Worm (Caenorhabditis elegans) whole organism, mixed stage, embryonic: ENCODE results near the gene F53B7.7.

Experiments
- elt-1 ChIP-seq: sonication (generic microtip); optimal IDR thresholded peaks from 2 replicates; lab custom pipeline; 2017; ENCODE audit warnings: missing genetic modification characterization, mild to moderate bottlenecking, missing compliant biosample characterization, antibody characterized with exemption, moderate library complexity, borderline replicate concordance; ENCODE audit not compliant: insufficient read depth
- elt-3 ChIP-seq: fragments of 150-350 bp; optimal IDR thresholded peaks from 2 replicates; lab custom pipeline; 2014; ENCODE audit warnings: missing biosample characterization, missing genetic modification characterization
- lin-13 ChIP-seq: fragments of 150-350 bp; optimal IDR thresholded peaks from 2 replicates; lab custom pipeline; 2014; ENCODE audit warnings: missing biosample characterization, missing genetic modification characterization
- lsy-2 ChIP-seq: fragments of 150-350 bp; optimal IDR thresholded peaks from 2 replicates; lab custom pipeline; 2014; ENCODE audit warnings: missing biosample characterization, missing genetic modification characterization
- mep-1 ChIP-seq: fragments of 150-350 bp; optimal IDR thresholded peaks from 2 replicates; lab custom pipeline; 2017; ENCODE audit warnings: missing biosample characterization, missing genetic modification reagents, missing genetic modification characterization, inconsistent platforms
- nhr-12 ChIP-seq: fragments of 150-350 bp; optimal IDR thresholded peaks from 2 replicates; lab custom pipeline; 2014; ENCODE audit warnings: missing biosample characterization, missing genetic modification characterization
- nhr-2 ChIP-seq: fragments of 150-350 bp; optimal IDR thresholded peaks from 2 replicates; lab custom pipeline; 2014; ENCODE audit warnings: missing biosample characterization, missing genetic modification characterization
- nhr-237 ChIP-seq: fragments of 150-350 bp; optimal IDR thresholded peaks from 2 replicates; lab custom pipeline; 2014; ENCODE audit warnings: missing biosample characterization, missing genetic modification characterization
- nhr-28 ChIP-seq: fragments of 150-350 bp; optimal IDR thresholded peaks from 2 replicates; lab custom pipeline; 2014; ENCODE audit warnings: missing biosample characterization, missing genetic modification characterization
- pha-4 ChIP-seq: fragments of 150-350 bp; optimal IDR thresholded peaks from 2 replicates; lab custom pipeline; 2018; ENCODE audit warnings: missing biosample characterization, missing genetic modification reagents, missing genetic modification characterization
- unc-39 ChIP-seq: fragments of 150-350 bp; optimal IDR thresholded peaks from 2 replicates; lab custom pipeline; 2014; ENCODE audit warnings: missing biosample characterization, missing genetic modification characterization
- unc-62 ChIP-seq: fragments of 150-350 bp; optimal IDR thresholded peaks from 2 replicates; lab custom pipeline; 2014; ENCODE audit warnings: missing biosample characterization, missing genetic modification reagents, missing genetic modification characterization
- ztf-11 ChIP-seq: fragments of 150-350 bp; optimal IDR thresholded peaks from 2 replicates; lab custom pipeline; 2014; ENCODE audit warnings: missing biosample characterization, missing genetic modification characterization

DNA sequence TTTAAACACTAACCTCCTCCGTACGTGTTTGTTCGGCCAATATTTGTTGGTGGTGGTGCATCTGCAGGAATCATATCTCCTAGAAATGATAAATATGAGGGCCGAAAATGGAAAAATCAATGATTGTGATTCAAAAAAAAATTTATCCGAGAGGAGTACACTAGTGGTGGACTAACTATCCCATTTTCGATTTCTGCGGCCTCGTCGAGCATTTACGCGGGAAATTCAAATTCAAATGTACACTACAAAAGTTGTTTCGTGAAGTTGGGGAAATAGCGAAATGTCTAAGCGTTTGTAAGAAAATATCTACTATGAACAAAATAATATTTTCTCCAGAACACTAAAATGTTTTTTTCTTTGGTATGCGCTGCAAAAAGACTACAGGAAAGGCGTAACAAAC lies 30.4 kb downstream of the F53B7.7 start:
- no peak for TF ChIP-seq elt-3 (tag; lab: Kevin White, UChicago)
- TF ChIP-seq unc-39 (tag; lab: Kevin White, UChicago): no peak
- TF ChIP-seq nhr-2 (tag; lab: Kevin White, UChicago): no peak
- no peak for TF ChIP-seq mep-1 (tag; lab: Kevin White, UChicago)
- TF ChIP-seq elt-1 (tag; lab: Kevin White, UChicago): no peak
- TF ChIP-seq pha-4 (tag; lab: Kevin White, UChicago): no peak
- TF ChIP-seq lsy-2: peak; percentile 16
- TF ChIP-seq nhr-237: peak; percentile 49
- TF ChIP-seq nhr-12 (tag; lab: Kevin White, UChicago): no peak
- TF ChIP-seq nhr-28: no peak
- TF ChIP-seq unc-62: no peak
- TF ChIP-seq ztf-11 (tag; lab: Kevin White, UChicago): no peak
- TF ChIP-seq lin-13: no peak
